Fruit fly (Drosophila melanogaster) Kc167 (cell line): ENCODE data around the gene CG17816.

Source experiments
- Myc ChIP-seq: fragments of >200 bp; optimal IDR thresholded peaks from 2 replicates; lab custom pipeline; 2017; ENCODE audit warnings: missing external identifiers
- Sin3A ChIP-seq: fragments of >200 bp; optimal IDR thresholded peaks from 2 replicates; lab custom pipeline; 2018; ENCODE audit warnings: missing external identifiers
- h ChIP-seq: fragments of >200 bp; optimal IDR thresholded peaks from 3 replicates; lab custom pipeline; 2018; ENCODE audit warnings: missing external identifiers
- insv ChIP-seq: fragments of >200 bp; optimal IDR thresholded peaks from 3 replicates; lab custom pipeline; 2018; ENCODE audit warnings: missing external identifiers
- psq ChIP-seq: fragments of >200 bp; optimal IDR thresholded peaks from 2 replicates; lab custom pipeline; 2017; ENCODE audit warnings: missing external identifiers
- ttk ChIP-seq: sonication (Bioruptor generic); optimal IDR thresholded peaks from 2 replicates; lab custom pipeline; 2017; ENCODE audit warnings: missing external identifiers

DNA sequence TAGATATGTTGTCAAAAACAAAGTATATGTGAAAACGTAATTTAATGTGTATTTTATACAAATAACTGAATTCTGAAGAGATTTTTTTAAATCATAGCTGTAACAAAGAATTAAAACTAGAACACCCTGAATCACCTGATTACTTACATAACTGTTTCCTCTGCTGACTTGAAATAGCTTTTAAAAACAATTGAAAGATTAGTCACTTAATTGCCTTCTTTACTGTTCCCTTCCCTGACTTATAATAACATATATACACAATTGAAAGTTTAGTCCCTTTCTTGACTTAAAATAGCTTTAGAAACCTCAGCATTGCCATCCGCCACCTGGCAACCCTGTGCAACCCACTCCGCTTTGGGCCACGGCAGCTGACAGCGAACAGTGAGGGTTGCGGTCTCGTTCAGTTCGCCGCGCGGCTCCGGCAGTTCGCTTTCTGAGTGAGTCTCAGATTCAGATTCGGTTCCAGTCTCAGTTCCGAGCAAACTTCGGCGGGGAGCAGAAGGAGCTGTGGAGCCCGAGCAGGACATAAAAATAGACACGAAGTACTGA is 72.5 kb downstream of the CG17816 start, which contains the start of gene CG34384:
- TF ChIP-seq Myc: no peak
- no peak for TF ChIP-seq h (lab: Kevin White, UChicago)
- TF ChIP-seq psq (lab: Kevin White, UChicago): no peak
- TF ChIP-seq Sin3A (lab: Kevin White, UChicago): no peak
- no peak for TF ChIP-seq insv (lab: Kevin White, UChicago)
- no peak for TF ChIP-seq ttk
